Fruit fly (Drosophila melanogaster) whole organism, embryonic: Measurements from ENCODE around the gene SNRPG.
A peak's percentile ranks its signal among the peaks of the same experiment; 100 is the strongest.

Experiments used
- CG10147 ChIP-seq: fragments of 200-800 bp; sonication (Bioruptor generic); optimal IDR thresholded peaks from 2 replicates; lab custom pipeline; 2019; ENCODE audit warnings: missing biosample characterization, mild to moderate bottlenecking, missing genetic modification characterization, moderate library complexity
- CG10274 ChIP-seq: fragments of 200-800 bp; sonication (Bioruptor generic); optimal IDR thresholded peaks from 3 replicates; lab custom pipeline; 2017; ENCODE audit warnings: missing biosample characterization, mild to moderate bottlenecking, missing genetic modification characterization
- CG11560 ChIP-seq: fragments of 200-800 bp; sonication (Bioruptor generic); IDR thresholded peaks from 3 replicates; pipeline ENCODE4 v1.3.6; 2022; ENCODE audit warnings: missing biosample characterization, missing genetic modification characterization
- CG12299 ChIP-seq: fragments of 200-800 bp; sonication (Bioruptor generic); optimal IDR thresholded peaks from 2 replicates; lab custom pipeline; 2018; ENCODE audit warnings: missing biosample characterization, mild to moderate bottlenecking, missing genetic modification characterization
- CG17568 ChIP-seq: fragments of 200-800 bp; sonication (Bioruptor generic); optimal IDR thresholded peaks from 2 replicates; lab custom pipeline; 2018; ENCODE audit warnings: missing biosample characterization, mild to moderate bottlenecking, missing genetic modification characterization, moderate library complexity
- CG4282 ChIP-seq: fragments of 200-800 bp; sonication (Bioruptor generic); optimal IDR thresholded peaks from 2 replicates; lab custom pipeline; 2016; ENCODE audit warnings: missing biosample characterization, missing genetic modification characterization
- CG5245 ChIP-seq: fragments of 200-800 bp; sonication (Bioruptor generic); optimal IDR thresholded peaks from 3 replicates; lab custom pipeline; 2016; ENCODE audit warnings: missing biosample characterization, missing genetic modification characterization
- CG6683 ChIP-seq: fragments of 200-800 bp; sonication (Bioruptor generic); optimal IDR thresholded peaks from 2 replicates; lab custom pipeline; 2017; ENCODE audit warnings: missing biosample characterization, mild to moderate bottlenecking, missing genetic modification characterization, missing genetic modification reagents
- CG7963 ChIP-seq: fragments of 200-800 bp; sonication (Bioruptor generic); IDR thresholded peaks from 3 replicates; pipeline ENCODE4 v1.3.6; 2022; ENCODE audit warnings: missing biosample characterization, missing genetic modification characterization; ENCODE audit not compliant: partially characterized antibody
- CG8281 ChIP-seq: fragments of 200-800 bp; sonication (Bioruptor generic); optimal IDR thresholded peaks from 2 replicates; lab custom pipeline; 2018; ENCODE audit warnings: missing biosample characterization, mild to moderate bottlenecking, missing genetic modification characterization, moderate library complexity
- CG8765 ChIP-seq: fragments of 200-800 bp; sonication (Bioruptor generic); IDR thresholded peaks from 2 replicates; pipeline ENCODE4 v1.3.6; 2022; ENCODE audit warnings: missing biosample characterization, missing genetic modification characterization
- CG9727 ChIP-seq: fragments of 200-800 bp; sonication (Bioruptor generic); optimal IDR thresholded peaks from 3 replicates; lab custom pipeline; 2017; ENCODE audit warnings: missing biosample characterization, mild to moderate bottlenecking, missing genetic modification characterization
- CG9817 ChIP-seq: fragments of 200-800 bp; sonication (Bioruptor generic); optimal IDR thresholded peaks from 2 replicates; lab custom pipeline; 2018; ENCODE audit warnings: missing biosample characterization, mild to moderate bottlenecking, missing genetic modification characterization, moderate library complexity
- CG9876 ChIP-seq: fragments of 200-800 bp; sonication (Bioruptor generic); optimal IDR thresholded peaks from 2 replicates; lab custom pipeline; 2016; ENCODE audit warnings: missing biosample characterization, missing genetic modification characterization
- Camta ChIP-seq: fragments of 200-800 bp; sonication (Bioruptor generic); optimal IDR thresholded peaks from 2 replicates; lab custom pipeline; 2016; ENCODE audit warnings: missing biosample characterization, missing genetic modification characterization
- CkIIα-i1 ChIP-seq: fragments of 200-800 bp; sonication (Bioruptor generic); IDR thresholded peaks from 2 replicates; pipeline ENCODE4 v1.3.6; 2022; ENCODE audit warnings: missing biosample characterization, missing genetic modification characterization
- D19B ChIP-seq: fragments of 200-800 bp; sonication (Bioruptor generic); optimal IDR thresholded peaks from 2 replicates; lab custom pipeline; 2017; ENCODE audit warnings: missing biosample characterization, mild to moderate bottlenecking, missing genetic modification characterization
- E2f1 ChIP-seq: fragments of 200-800 bp; sonication (Bioruptor generic); IDR thresholded peaks from 2 replicates; pipeline ENCODE4 v1.3.6; 2022; ENCODE audit warnings: missing biosample characterization, missing genetic modification characterization
- Fer1 ChIP-seq: fragments of 200-800 bp; sonication (Bioruptor generic); optimal IDR thresholded peaks from 2 replicates; lab custom pipeline; 2017; ENCODE audit warnings: missing biosample characterization, mild to moderate bottlenecking, missing genetic modification characterization
- HLH4C ChIP-seq: fragments of 200-800 bp; sonication (Bioruptor generic); IDR thresholded peaks from 3 replicates; pipeline ENCODE4 v1.3.6; 2022; ENCODE audit warnings: missing biosample characterization, missing genetic modification characterization; ENCODE audit not compliant: partially characterized antibody
- Hr3 ChIP-seq: fragments of 200-800 bp; sonication (Bioruptor generic); optimal IDR thresholded peaks from 3 replicates; lab custom pipeline; 2016; ENCODE audit warnings: missing biosample characterization, missing genetic modification characterization
- Opbp ChIP-seq: fragments of 200-800 bp; sonication (Bioruptor generic); IDR thresholded peaks from 3 replicates; pipeline ENCODE4 v1.3.6; 2022; ENCODE audit warnings: missing biosample characterization, missing genetic modification characterization; ENCODE audit not compliant: partially characterized antibody
- Ravus ChIP-seq: fragments of 200-800 bp; sonication (Bioruptor generic); IDR thresholded peaks from 2 replicates; pipeline ENCODE4 v1.3.6; 2022; ENCODE audit warnings: missing biosample characterization, missing genetic modification characterization
- Rx ChIP-seq: fragments of 200-800 bp; sonication (Bioruptor generic); IDR thresholded peaks from 2 replicates; pipeline ENCODE4 v1.3.6; 2022; ENCODE audit warnings: missing biosample characterization, missing genetic modification characterization
- TFAM ChIP-seq: fragments of 200-800 bp; sonication (Bioruptor generic); optimal IDR thresholded peaks from 2 replicates; lab custom pipeline; 2017; ENCODE audit warnings: missing biosample characterization, missing genetic modification characterization, inconsistent platforms
- ab ChIP-seq: fragments of 200-800 bp; sonication (Bioruptor generic); optimal IDR thresholded peaks from 2 replicates; lab custom pipeline; 2016; ENCODE audit warnings: missing biosample characterization, missing genetic modification characterization
- ash1 ChIP-seq: fragments of 200-800 bp; sonication (Bioruptor generic); optimal IDR thresholded peaks from 2 replicates; lab custom pipeline; 2018; ENCODE audit warnings: missing biosample characterization, mild to moderate bottlenecking, missing genetic modification characterization
- bbx ChIP-seq: fragments of 200-800 bp; sonication (Bioruptor generic); IDR thresholded peaks from 2 replicates; pipeline ENCODE4 v1.3.6; 2022; ENCODE audit warnings: missing biosample characterization, missing genetic modification characterization; ENCODE audit not compliant: partially characterized antibody
- bowl ChIP-seq: fragments of 200-800 bp; sonication (Bioruptor generic); IDR thresholded peaks from 2 replicates; pipeline ENCODE4 v1.3.6; 2022; ENCODE audit warnings: missing biosample characterization, missing genetic modification characterization
- br ChIP-seq: fragments of >200 bp; optimal IDR thresholded peaks from 2 replicates; lab custom pipeline; 2017
- bsh ChIP-seq, 2 experiments: fragments of 200-800 bp; sonication (Bioruptor generic); optimal IDR thresholded peaks; 2 replicates each; lab custom pipeline; 2017 to 2018; ENCODE audit warnings: mild to moderate bottlenecking in 2 of 2, missing biosample characterization in 2 of 2, missing genetic modification characterization in 2 of 2, moderate library complexity in 1 of 2
- btn ChIP-seq: fragments of 200-800 bp; sonication (Bioruptor generic); optimal IDR thresholded peaks from 2 replicates; lab custom pipeline; 2016; ENCODE audit warnings: missing biosample characterization, missing genetic modification characterization
- cato ChIP-seq: fragments of 200-800 bp; sonication (Bioruptor generic); optimal IDR thresholded peaks from 2 replicates; lab custom pipeline; 2016; ENCODE audit warnings: missing biosample characterization, missing genetic modification characterization, borderline replicate concordance
- emc ChIP-seq: fragments of 200-800 bp; sonication (Bioruptor generic); optimal IDR thresholded peaks from 2 replicates; lab custom pipeline; 2016; ENCODE audit warnings: missing biosample characterization, missing genetic modification characterization
- fd3F ChIP-seq: fragments of 200-800 bp; sonication (Bioruptor generic); optimal IDR thresholded peaks from 2 replicates; lab custom pipeline; 2018; ENCODE audit warnings: missing biosample characterization, mild to moderate bottlenecking, missing genetic modification characterization, moderate library complexity
- grau ChIP-seq: fragments of 200-800 bp; optimal IDR thresholded peaks from 3 replicates; lab custom pipeline; 2019; ENCODE audit warnings: missing biosample characterization, mild to moderate bottlenecking, missing genetic modification characterization, moderate library complexity
- grn ChIP-seq: fragments of 200-800 bp; sonication (Bioruptor generic); optimal IDR thresholded peaks from 3 replicates; lab custom pipeline; 2017; ENCODE audit warnings: missing biosample characterization, missing genetic modification characterization
- jumu ChIP-seq: fragments of 200-800 bp; sonication (Bioruptor generic); optimal IDR thresholded peaks from 3 replicates; lab custom pipeline; 2016; ENCODE audit warnings: missing biosample characterization, missing genetic modification characterization
- nau ChIP-seq: fragments of 200-800 bp; sonication (Bioruptor generic); optimal IDR thresholded peaks from 3 replicates; lab custom pipeline; 2017; ENCODE audit warnings: missing biosample characterization, mild to moderate bottlenecking, missing genetic modification characterization, missing genetic modification reagents
- nmo ChIP-seq: fragments of 200-800 bp; sonication (Bioruptor generic); optimal IDR thresholded peaks from 2 replicates; lab custom pipeline; 2018; ENCODE audit warnings: missing biosample characterization, mild to moderate bottlenecking, missing genetic modification characterization, moderate library complexity
- onecut ChIP-seq: fragments of 200-800 bp; sonication (Bioruptor generic); IDR thresholded peaks from 2 replicates; pipeline ENCODE4 v1.3.6; 2022; ENCODE audit warnings: missing biosample characterization, missing genetic modification characterization
- p53 ChIP-seq: fragments of 200-800 bp; sonication (Bioruptor generic); optimal IDR thresholded peaks from 2 replicates; lab custom pipeline; 2016; ENCODE audit warnings: missing biosample characterization, missing genetic modification characterization
- peb ChIP-seq: fragments of 200-800 bp; sonication (Bioruptor generic); IDR thresholded peaks from 2 replicates; pipeline ENCODE4 v1.3.6; 2022; ENCODE audit warnings: missing biosample characterization, missing genetic modification characterization
- pita ChIP-seq: fragments of 200-800 bp; sonication (Bioruptor generic); optimal IDR thresholded peaks from 2 replicates; lab custom pipeline; 2017; ENCODE audit warnings: missing biosample characterization, mild to moderate bottlenecking, missing genetic modification characterization
- sima ChIP-seq: fragments of 200-800 bp; sonication (Bioruptor generic); optimal IDR thresholded peaks from 2 replicates; lab custom pipeline; 2016; ENCODE audit warnings: missing biosample characterization, missing genetic modification characterization
- slbo ChIP-seq: fragments of 200-800 bp; sonication (Bioruptor generic); IDR thresholded peaks from 2 replicates; pipeline ENCODE4 v1.3.6; 2022; ENCODE audit warnings: missing biosample characterization, missing genetic modification characterization
- so ChIP-seq: fragments of 200-800 bp; sonication (Bioruptor generic); IDR thresholded peaks from 3 replicates; pipeline ENCODE4 v1.3.6; 2022; ENCODE audit warnings: missing biosample characterization, missing genetic modification characterization
- sqz ChIP-seq: fragments of 200-800 bp; sonication (Bioruptor generic); optimal IDR thresholded peaks from 3 replicates; lab custom pipeline; 2018; ENCODE audit warnings: missing biosample characterization, mild to moderate bottlenecking, missing genetic modification characterization
- ttk ChIP-seq: fragments of 200-800 bp; sonication (Bioruptor generic); IDR thresholded peaks from 2 replicates; pipeline ENCODE4 v2.1.2; 2022; ENCODE audit warnings: missing biosample characterization, missing genetic modification characterization

Gene SNRPG

DNA sequence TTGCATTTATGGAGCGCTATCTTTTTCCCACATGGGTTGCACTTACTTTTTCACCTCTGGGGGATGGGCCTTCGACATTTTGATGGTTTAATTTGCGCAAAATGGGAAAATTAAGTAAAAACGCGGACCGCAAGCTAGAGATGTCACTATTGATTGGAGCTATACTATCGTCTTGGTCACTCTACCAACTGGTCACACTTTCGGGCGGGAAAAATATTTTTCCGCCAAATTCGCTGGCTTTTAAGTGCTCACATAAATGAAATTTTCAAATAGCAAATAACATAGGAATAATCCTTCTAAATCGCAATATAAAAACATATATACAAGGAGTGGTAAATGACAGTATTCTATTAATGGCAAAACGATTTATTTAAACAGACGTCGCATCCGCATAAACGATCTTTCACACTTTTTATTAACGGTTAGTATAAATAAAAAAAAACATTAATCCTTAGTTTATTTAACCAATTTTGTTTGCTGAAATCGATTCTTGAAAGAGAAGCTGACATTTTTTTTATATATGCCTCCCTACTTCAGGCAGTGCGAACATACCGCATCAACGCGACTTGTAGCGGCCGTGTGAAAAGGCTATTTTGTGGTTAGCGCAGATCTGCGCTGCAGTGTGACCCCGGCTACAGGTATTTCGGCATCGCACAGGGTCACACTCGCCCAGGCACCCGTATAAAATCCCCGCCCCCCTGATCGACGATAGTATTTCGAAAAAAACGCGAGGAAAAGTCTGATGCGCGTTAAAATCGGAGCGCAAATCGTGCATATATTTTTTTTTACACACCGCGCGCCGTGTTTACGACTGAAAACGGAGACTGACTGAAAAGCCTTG, at the start of gene SNRPG, which contains the start of gene mthl1 (continued):
- no peak for TF ChIP-seq sima (GFP tag; lab: Kevin White, UChicago)
- no peak for TF ChIP-seq pita
- no peak for TF ChIP-seq nau (GFP tag; lab: Kevin White, UChicago)
- peak; percentile 94 for TF ChIP-seq E2f1 (GFP tag; lab: Robert Waterston, UW)
- peak; percentile 68 for TF ChIP-seq peb
- peak; percentile 67 for TF ChIP-seq grau
- peak; percentile 14; the same call in 1 of the 3 replicates for TF ChIP-seq CG7963 (GFP tag; lab: Robert Waterston, UW)
- TF ChIP-seq bbx (GFP tag; lab: Robert Waterston, UW) = peak; percentile 64
- peak; percentile 90 for TF ChIP-seq CG8765 (GFP tag; lab: Robert Waterston, UW)
- TF ChIP-seq CG11560 (tag; lab: Robert Waterston, UW) = peak; percentile 85; the same call in 2 of the 3 replicates
- TF ChIP-seq CG17568 = no peak
- peak; percentile 72; the same call in 1 of the 2 replicates for TF ChIP-seq bowl (GFP tag; lab: Robert Waterston, UW)
- peak; percentile 57 for TF ChIP-seq nmo
- peak; percentile 70 for TF ChIP-seq D19B (GFP tag; lab: Kevin White, UChicago)
- TF ChIP-seq CG5245 = peak; percentile 57
- peak; percentile 70 for TF ChIP-seq Opbp
- TF ChIP-seq ttk (GFP tag; lab: Robert Waterston, UW) = peak; percentile 93
- TF ChIP-seq slbo (GFP tag; lab: Robert Waterston, UW) = peak; percentile 97
- no peak for TF ChIP-seq Camta (GFP tag; lab: Kevin White, UChicago)
- TF ChIP-seq emc (GFP tag; lab: Kevin White, UChicago) = peak; percentile 70
- peak; percentile 87 for TF ChIP-seq CG9817 (tag; lab: Kevin White, UChicago)
- TF ChIP-seq CG8281 (tag; lab: Kevin White, UChicago) = no peak
- peak; percentile 45 for TF ChIP-seq Hr3
- no peak for TF ChIP-seq btn (GFP tag; lab: Kevin White, UChicago)
- no peak for TF ChIP-seq br (lab: Kevin White, UChicago)
- TF ChIP-seq sqz (GFP tag; lab: Kevin White, UChicago) = peak; percentile 96
- TF ChIP-seq p53 (GFP tag; lab: Kevin White, UChicago) = no peak
- TF ChIP-seq onecut (GFP tag; lab: Robert Waterston, UW) = no peak; the same call in 1 of the 2 replicates
- TF ChIP-seq CG12299 (tag; lab: Kevin White, UChicago) = peak; percentile 2
- TF ChIP-seq ab (GFP tag; lab: Kevin White, UChicago) = peak; percentile 55
- TF ChIP-seq jumu (GFP tag; lab: Kevin White, UChicago) = peak; percentile 86
- TF ChIP-seq Ravus = peak; percentile 78
- TF ChIP-seq cato (GFP tag; lab: Kevin White, UChicago) = peak; percentile 62
- TF ChIP-seq CG9876 (GFP tag; lab: Kevin White, UChicago) = peak; percentile 75
- peak; percentile 52 for TF ChIP-seq CG4282 (GFP tag; lab: Kevin White, UChicago)
- TF ChIP-seq Fer1 (GFP tag; lab: Kevin White, UChicago) = peak; percentile 3
- peak; percentile 60 for TF ChIP-seq CG9727 (GFP tag; lab: Kevin White, UChicago)
- peak; percentile 68; the same call in 1 of the 2 replicates for TF ChIP-seq CkIIα-i1 (GFP tag; lab: Robert Waterston, UW)
- peak in 1 of 2 experiments; percentile 64 for TF ChIP-seq bsh (GFP tag; optimal IDR thresholded peaks at IDR 0.05; lab: Kevin White, UChicago)
- TF ChIP-seq ash1 (GFP tag; lab: Kevin White, UChicago) = no peak
- peak; percentile 76 for TF ChIP-seq fd3F (GFP tag; lab: Kevin White, UChicago)
- peak; percentile 91 for TF ChIP-seq Rx (GFP tag; lab: Robert Waterston, UW)
- TF ChIP-seq grn = peak; percentile 12
- TF ChIP-seq CG10274 (GFP tag; lab: Kevin White, UChicago) = peak; percentile 24
- TF ChIP-seq HLH4C (GFP tag; lab: Robert Waterston, UW) = peak; percentile 53; the same call in 2 of the 3 replicates
- peak; percentile 63; the same call in 2 of the 3 replicates for TF ChIP-seq so
- TF ChIP-seq CG6683 (GFP tag; lab: Kevin White, UChicago) = no peak
- TF ChIP-seq TFAM = no peak
- peak; percentile 76 for TF ChIP-seq CG10147 (GFP tag; lab: Kevin White, UChicago)
